Worm (Caenorhabditis elegans) whole organism, young adult: ENCODE data around the gene T09A12.8.

Source experiments
- ama-1 ChIP-seq, 3 experiments: fragments of 150-350 bp in 1 of 3; sonication (generic microtip) in 2 of 3; optimal IDR thresholded peaks; 2 replicates each; lab custom pipeline; 2014 to 2018; ENCODE audit warnings: missing biosample characterization in 2 of 3, missing genetic modification characterization in 2 of 3, missing genetic modification reagents in 2 of 3
- die-1 ChIP-seq: sonication (generic microtip); optimal IDR thresholded peaks from 2 replicates; lab custom pipeline; 2016; ENCODE audit warnings: missing genotype, mild to moderate bottlenecking, missing genetic modification characterization, missing compliant biosample characterization
- egrh-3 ChIP-seq: fragments of 200-800 bp; sonication (Bioruptor generic); IDR thresholded peaks from 2 replicates; pipeline ENCODE4 v1.3.6; 2022; ENCODE audit warnings: missing genetic modification reagents, missing genetic modification characterization, missing compliant biosample characterization
- pha-4 ChIP-seq: fragments of 150-350 bp; sonication (generic microtip); optimal IDR thresholded peaks from 2 replicates; lab custom pipeline; 2014; ENCODE audit warnings: missing biosample characterization, missing genetic modification reagents, missing genetic modification characterization
- rec-8 ChIP-seq, 2 experiments: sonication (generic microtip); optimal IDR thresholded peaks; 2 replicates each; lab custom pipeline; 2016; ENCODE audit warnings: mild to moderate bottlenecking in 2 of 2, missing genetic modification characterization in 2 of 2, missing genetic modification reagents in 2 of 2, missing genotype in 2 of 2, missing biosample characterization in 1 of 2, missing compliant biosample characterization in 1 of 2, moderate library complexity in 1 of 2
- tbx-9 ChIP-seq: sonication (generic microtip); optimal IDR thresholded peaks from 2 replicates; lab custom pipeline; 2016; ENCODE audit warnings: borderline replicate concordance, missing genetic modification characterization, inconsistent platforms, missing compliant biosample characterization
- tlf-1 ChIP-seq: fragments of 200-800 bp; sonication (Bioruptor generic); optimal IDR thresholded peaks from 2 replicates; lab custom pipeline; 2018; ENCODE audit warnings: mild to moderate bottlenecking, missing genetic modification characterization, missing compliant biosample characterization
- unc-62 ChIP-seq: fragments of 150-350 bp; optimal IDR thresholded peaks from 2 replicates; lab custom pipeline; 2014; ENCODE audit warnings: missing biosample characterization, missing genetic modification reagents, missing genetic modification characterization

DNA sequence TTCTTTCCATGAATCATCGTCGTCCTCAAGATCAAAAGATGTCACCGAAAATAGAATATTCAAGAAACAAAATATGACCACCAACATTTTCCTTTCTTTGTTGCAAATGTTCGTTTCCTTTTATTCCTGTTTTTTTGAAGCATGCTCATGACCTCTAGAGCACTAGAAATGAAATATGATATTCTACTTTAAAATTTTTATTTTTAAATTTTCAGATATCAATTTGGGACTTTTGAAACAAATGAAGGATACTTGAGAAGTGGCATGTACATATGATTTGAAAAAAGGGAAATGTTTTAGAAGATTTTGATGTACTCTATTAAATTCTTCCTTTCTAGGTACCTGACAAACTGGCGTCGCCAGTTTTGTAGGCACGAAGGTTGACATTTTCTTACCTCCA, 31.7 kb upstream of the T09A12.8 start, which contains the start of gene K07H8.11:
- TF ChIP-seq rec-8 (tag; optimal IDR thresholded peaks at IDR 0.05; lab: Kevin White, UChicago) (no peak), egrh-3 (GFP tag; lab: Robert Waterston, UW) (no peak), unc-62 (GFP tag; lab: Kevin White, UChicago) (no peak), pha-4 (tag; lab: Kevin White, UChicago) (no peak), ama-1 (optimal IDR thresholded peaks at IDR 0.05; lab: Kevin White, UChicago) (no peak), ama-1 (GFP tag; optimal IDR thresholded peaks at IDR 0.05; lab: Kevin White, UChicago) (no peak), tbx-9 (no peak), die-1 (tag; lab: Kevin White, UChicago) (no peak), tlf-1 (GFP tag; lab: Kevin White, UChicago) (no peak)
